Fruit fly (Drosophila melanogaster): ENCODE results near the gene lmgA.

lmgA gene

dm6 chr2L:8490439-8490838 is 38.0 kb downstream of the lmgA start, which contains the start of gene CG43400:
Gene CG43400 (plus strand): TSS chr2L:8490739.
- no peak for TF ChIP-seq achi (GFP tag; optimal IDR thresholded peaks at IDR 0.05)
- no peak for TF ChIP-seq CG16779 (tag; optimal IDR thresholded peaks at IDR 0.05)
- no peak for TF ChIP-seq CG7368 (GFP tag; optimal IDR thresholded peaks at IDR 0.05)
- no peak for TF ChIP-seq svp (GFP tag)
- TF ChIP-seq Eip78C (GFP tag) = no peak
- no peak for TF ChIP-seq pdm3 (GFP tag; optimal IDR thresholded peaks at IDR 0.05)

- TF ChIP-seq cyc (GFP tag; optimal IDR thresholded peaks at IDR 0.05) (peak; percentile 24), CG6792 (GFP tag; optimal IDR thresholded peaks at IDR 0.05) (peak; percentile 2), CG6276 (GFP tag; optimal IDR thresholded peaks at IDR 0.05) (no peak), spab (GFP tag; optimal IDR thresholded peaks at IDR 0.05) (no peak), CG10669 (GFP tag; optimal IDR thresholded peaks at IDR 0.05) (no peak), Hr4 (GFP tag; optimal IDR thresholded peaks at IDR 0.05) (no peak), Ets21C (GFP tag; optimal IDR thresholded peaks at IDR 0.05) (no peak), dac (GFP tag; optimal IDR thresholded peaks at IDR 0.05) (no peak), Blimp-1 (GFP tag; optimal IDR thresholded peaks at IDR 0.05) (no peak), Smox (GFP tag; optimal IDR thresholded peaks at IDR 0.05) (peak; percentile 12), Sox14 (GFP tag; optimal IDR thresholded peaks at IDR 0.05) (no peak), CG11902 (GFP tag; optimal IDR thresholded peaks at IDR 0.05) (no peak), CG4318 (GFP tag; optimal IDR thresholded peaks at IDR 0.05) (no peak), Eip93F (GFP tag; optimal IDR thresholded peaks at IDR 0.05) (no peak), fd85E (GFP tag; optimal IDR thresholded peaks at IDR 0.05) (no peak), pdm3 (GFP tag; optimal IDR thresholded peaks at IDR 0.05) (no peak), Met (GFP tag; optimal IDR thresholded peaks at IDR 0.05) (no peak), Eip78C (GFP tag) (no peak), Sox15 (GFP tag; optimal IDR thresholded peaks at IDR 0.05) (no peak), achi (GFP tag; optimal IDR thresholded peaks at IDR 0.05) (no peak), vri (GFP tag; optimal IDR thresholded peaks at IDR 0.05) (no peak), lz (GFP tag; optimal IDR thresholded peaks at IDR 0.05) (peak; percentile 14), fkh (GFP tag; optimal IDR thresholded peaks at IDR 0.05) (peak; percentile 98), CG6163 (GFP tag; IDR thresholded peaks at IDR 0.05) (no peak), CG8319 (GFP tag; optimal IDR thresholded peaks at IDR 0.05) (no peak)
Measured at dm6 chr2L:8488735-8489134, 39.7 kb downstream of the lmgA start, which contains the start of gene CG13088. Gene CG13088 (plus strand): TSS chr2L:8488981.

dm6 chr2L:8485562-8485961 is 42.9 kb downstream of the lmgA start:
- no peak for TF ChIP-seq Sox15 (GFP tag; optimal IDR thresholded peaks at IDR 0.05)
- peak; percentile 71 for TF ChIP-seq svp (GFP tag)
- no peak for TF ChIP-seq salr (GFP tag; optimal IDR thresholded peaks at IDR 0.05)
- no peak for TF ChIP-seq Hr39 (GFP tag; optimal IDR thresholded peaks at IDR 0.05)
- no peak for TF ChIP-seq CG6163 (GFP tag; IDR thresholded peaks at IDR 0.05)
- TF ChIP-seq Sox14 (GFP tag; optimal IDR thresholded peaks at IDR 0.05) = no peak
- TF ChIP-seq CG6854 (GFP tag; optimal IDR thresholded peaks at IDR 0.05) = peak; percentile 7
- TF ChIP-seq CG32006 (GFP tag; optimal IDR thresholded peaks at IDR 0.05) = no peak
- TF ChIP-seq Eip78C (GFP tag) = peak; percentile 65

dm6 chr2L:8481623-8482424 is 46.6 kb downstream of the lmgA start, which contains the start of gene CG43796:
Gene CG43796 (plus strand): TSS chr2L:8482374.
- TF ChIP-seq vri (GFP tag; optimal IDR thresholded peaks at IDR 0.05) (no peak), Eip78C (GFP tag) (peak; percentile 50), CG31627 (GFP tag; optimal IDR thresholded peaks at IDR 0.05) (no peak), salr (GFP tag; optimal IDR thresholded peaks at IDR 0.05) (no peak), net (GFP tag; optimal IDR thresholded peaks at IDR 0.05) (no peak), svp (GFP tag) (peak; percentile 28)

Measured in whole organism, prepupa.